Worm (Caenorhabditis elegans) whole organism, midembryonic: ENCODE measurements around the gene srj-23.
A peak's percentile ranks its signal among the peaks of the same experiment; 100 is the strongest.

ENCODE experiments used
- T22C8.4 ChIP-seq: fragments of 200-800 bp; sonication (Bioruptor generic); IDR thresholded peaks from 2 replicates; pipeline ENCODE4 v1.3.6; 2022; ENCODE audit warnings: missing genetic modification characterization, missing compliant biosample characterization
- cog-1 ChIP-seq: sonication (generic microtip); optimal IDR thresholded peaks from 2 replicates; lab custom pipeline; 2016; ENCODE audit warnings: missing genetic modification characterization, missing compliant biosample characterization
- flt-1 ChIP-seq: fragments of 200-800 bp; sonication (Bioruptor generic); IDR thresholded peaks from 2 replicates; pipeline ENCODE4 v1.3.6; 2022; ENCODE audit warnings: missing genetic modification characterization, missing compliant biosample characterization
- klf-2 ChIP-seq: fragments of 200-800 bp; sonication (Bioruptor generic); conservative IDR thresholded peaks from 2 replicates; pipeline ENCODE4 v1.3.6; 2022; ENCODE audit warnings: missing genetic modification reagents, missing genetic modification characterization, missing compliant biosample characterization
- med-1 ChIP-seq: sonication (generic microtip); optimal IDR thresholded peaks from 2 replicates; lab custom pipeline; 2017; ENCODE audit warnings: missing genetic modification characterization, mild to moderate bottlenecking, missing compliant biosample characterization, antibody characterized with exemption, missing genetic modification reagents; ENCODE audit not compliant: insufficient read depth
- ref-1 ChIP-seq: fragments of 200-800 bp; sonication (Bioruptor generic); conservative IDR thresholded peaks from 2 replicates; pipeline ENCODE4 v1.3.6; 2022; ENCODE audit warnings: missing genetic modification reagents, missing genetic modification characterization, missing compliant biosample characterization
- tab-1 ChIP-seq: fragments of 200-800 bp; sonication (Bioruptor generic); IDR thresholded peaks from 2 replicates; pipeline ENCODE4 v1.3.6; 2022; ENCODE audit warnings: missing genetic modification characterization, missing compliant biosample characterization
- ztf-23 ChIP-seq: fragments of 200-800 bp; sonication (Bioruptor generic); IDR thresholded peaks from 2 replicates; pipeline ENCODE4 v1.3.6; 2022; ENCODE audit warnings: missing genetic modification reagents, missing genetic modification characterization, missing compliant biosample characterization
- ztf-29 ChIP-seq: fragments of 200-800 bp; sonication (Bioruptor generic); IDR thresholded peaks from 2 replicates; pipeline ENCODE4 v1.3.6; 2022; ENCODE audit warnings: missing genetic modification reagents, missing genetic modification characterization, missing compliant biosample characterization

The srj-23 gene

DNA sequence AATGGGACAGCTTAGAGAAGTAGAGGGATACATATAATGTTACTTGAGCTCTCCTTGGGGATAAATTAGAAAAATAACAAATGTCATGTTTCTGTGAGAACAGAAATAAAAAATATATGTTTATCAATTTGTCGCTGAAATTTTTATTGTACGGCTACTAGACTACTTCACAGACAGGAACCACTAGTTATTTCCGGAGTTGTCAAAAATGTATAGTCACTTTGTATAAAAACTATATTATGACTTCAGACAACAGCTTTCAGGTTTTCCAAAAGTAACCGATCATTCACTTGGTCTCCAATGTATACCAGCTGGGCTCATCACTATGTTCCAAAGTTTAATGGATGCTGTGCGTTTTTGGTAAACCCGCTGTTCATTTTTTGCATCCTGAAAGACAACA lies at the start of gene srj-23:
srj-23 (plus strand) TSS at position 301 of the 400 bp plus-strand sequence.
- TF ChIP-seq flt-1 (GFP tag; lab: Robert Waterston, UW) (no peak), ztf-23 (no peak), ref-1 (GFP tag; lab: Robert Waterston, UW) (no peak), med-1 (GFP tag; lab: Kevin White, UChicago) (no peak), T22C8.4 (GFP tag; lab: Robert Waterston, UW) (no peak), tab-1 (no peak), klf-2 (no peak), cog-1 (tag; lab: Kevin White, UChicago) (no peak), ztf-29 (GFP tag; lab: Robert Waterston, UW) (no peak)

DNA sequence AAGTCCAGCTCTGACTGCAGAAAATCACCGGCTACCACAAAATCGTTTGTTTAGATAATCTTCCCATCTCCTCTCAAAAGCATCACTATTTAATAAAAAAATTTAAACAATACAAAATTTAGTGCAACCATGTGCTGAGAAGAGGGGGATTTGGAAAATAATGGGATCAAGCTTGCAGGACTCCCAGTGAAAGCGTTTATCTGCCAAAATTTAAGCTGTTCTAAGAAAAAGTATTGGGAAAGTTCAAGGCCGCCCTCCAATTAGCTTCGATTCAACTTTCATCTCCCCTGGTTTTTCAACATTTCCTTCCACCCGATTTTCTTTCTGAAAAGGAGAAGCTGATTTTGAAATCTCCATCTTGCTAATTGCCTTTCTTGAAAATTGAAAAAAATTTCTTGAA lies 43.3 kb upstream of the srj-23 start:
- TF ChIP-seq ztf-23 = no peak
- TF ChIP-seq ztf-29 (GFP tag; lab: Robert Waterston, UW) = no peak
- TF ChIP-seq tab-1 = no peak
- no peak for TF ChIP-seq flt-1 (GFP tag; lab: Robert Waterston, UW)
- TF ChIP-seq ref-1 (GFP tag; lab: Robert Waterston, UW) = no peak
- no peak for TF ChIP-seq med-1 (GFP tag; lab: Kevin White, UChicago)
- TF ChIP-seq cog-1 (tag; lab: Kevin White, UChicago) = no peak
- TF ChIP-seq T22C8.4 (GFP tag; lab: Robert Waterston, UW) = no peak
- TF ChIP-seq klf-2 = no peak

DNA sequence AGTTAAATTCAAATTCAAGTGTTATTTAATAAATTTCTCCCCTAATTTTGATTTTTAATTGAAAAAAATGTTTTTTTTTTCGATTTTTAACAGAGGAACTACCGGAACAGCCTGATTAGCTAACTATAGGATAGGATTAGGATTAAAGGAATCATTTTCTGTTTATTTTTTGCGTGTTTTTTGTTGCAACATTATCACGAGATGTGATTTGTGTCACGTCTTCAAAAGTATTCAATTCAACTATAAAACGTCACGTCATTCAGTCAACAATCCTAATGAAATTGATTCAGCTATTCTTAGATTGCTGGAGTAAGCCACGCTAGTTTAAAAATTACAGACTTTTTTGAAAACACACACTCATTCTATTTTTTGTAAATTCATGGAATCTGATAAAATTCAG lies 40.7 kb upstream of the srj-23 start:
- TF ChIP-seq klf-2 (no peak), ztf-23 (no peak), ref-1 (GFP tag; lab: Robert Waterston, UW) (no peak), cog-1 (tag; lab: Kevin White, UChicago) (no peak), flt-1 (GFP tag; lab: Robert Waterston, UW) (no peak), T22C8.4 (GFP tag; lab: Robert Waterston, UW) (no peak), med-1 (GFP tag; lab: Kevin White, UChicago) (no peak), ztf-29 (GFP tag; lab: Robert Waterston, UW) (no peak), tab-1 (no peak)

DNA sequence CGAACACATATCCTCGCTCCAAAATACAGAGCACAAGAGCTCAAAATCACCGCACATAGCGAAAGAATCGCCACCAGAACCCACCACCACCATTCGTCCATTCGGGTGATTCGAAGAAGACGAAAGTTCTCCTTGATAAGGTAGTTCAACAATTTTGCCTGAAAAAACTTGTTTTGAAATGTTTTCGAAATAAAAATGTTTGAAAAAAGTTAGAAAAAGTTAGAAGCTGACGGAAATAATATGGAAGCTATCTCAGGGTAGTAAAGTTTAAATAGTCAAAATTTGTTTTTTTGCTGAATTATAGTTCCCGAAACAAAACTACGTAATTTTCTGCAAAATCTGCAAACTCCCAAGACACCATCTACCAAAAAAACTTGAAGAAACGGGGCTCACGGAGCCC lies 40.0 kb upstream of the srj-23 start, which contains the start of gene snt-5:
snt-5 (minus strand) TSS at position 101 of the 400 bp plus-strand sequence.
- no peak for TF ChIP-seq cog-1 (tag; lab: Kevin White, UChicago)
- TF ChIP-seq ref-1 (GFP tag; lab: Robert Waterston, UW) = no peak
- no peak for TF ChIP-seq T22C8.4 (GFP tag; lab: Robert Waterston, UW)
- no peak for TF ChIP-seq ztf-23
- no peak for TF ChIP-seq ztf-29 (GFP tag; lab: Robert Waterston, UW)
- TF ChIP-seq klf-2 = no peak
- TF ChIP-seq med-1 (GFP tag; lab: Kevin White, UChicago) = no peak
- no peak for TF ChIP-seq tab-1

DNA sequence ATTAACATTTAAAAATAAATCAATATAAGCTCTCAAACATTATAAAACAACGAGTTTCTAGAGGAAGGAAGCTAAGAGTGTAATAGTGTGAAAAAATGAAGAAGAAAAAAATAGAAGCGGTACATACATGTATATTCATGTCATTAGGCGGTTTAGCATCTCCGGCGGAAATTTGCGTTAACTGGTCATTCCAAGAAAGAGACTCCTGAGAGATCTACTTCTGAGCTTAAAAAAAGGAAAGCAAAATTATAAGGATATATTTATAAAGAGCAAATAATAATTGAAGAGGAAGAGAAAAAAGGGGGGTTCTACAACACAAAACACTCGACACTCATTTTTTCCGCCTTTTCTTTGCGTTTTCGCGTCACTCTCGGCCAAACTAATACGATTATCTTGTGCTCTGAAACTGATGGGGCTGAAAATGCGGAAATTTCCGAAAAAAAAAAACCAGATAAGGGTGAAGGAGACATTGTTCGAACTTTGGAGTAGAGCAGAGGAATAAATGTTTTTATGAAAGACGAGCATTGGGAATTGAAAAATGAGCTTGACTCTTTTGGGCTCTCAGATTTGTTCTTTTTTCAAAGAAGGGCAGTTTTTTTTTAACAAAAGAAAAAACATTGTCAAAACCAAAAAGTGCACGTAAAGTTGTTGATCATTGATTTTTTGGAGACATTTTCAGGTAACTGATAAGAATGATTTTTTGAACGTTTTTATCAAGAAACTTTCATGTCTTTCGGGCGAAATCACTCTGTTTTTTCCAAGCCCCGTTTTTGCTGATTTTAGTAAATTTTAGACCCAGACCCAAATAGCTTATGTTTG lies 36.6 kb upstream of the srj-23 start:
- TF ChIP-seq cog-1 (tag; lab: Kevin White, UChicago) (no peak), klf-2 (no peak), ztf-29 (GFP tag; lab: Robert Waterston, UW) (no peak), flt-1 (GFP tag; lab: Robert Waterston, UW) (no peak), T22C8.4 (GFP tag; lab: Robert Waterston, UW) (no peak)

DNA sequence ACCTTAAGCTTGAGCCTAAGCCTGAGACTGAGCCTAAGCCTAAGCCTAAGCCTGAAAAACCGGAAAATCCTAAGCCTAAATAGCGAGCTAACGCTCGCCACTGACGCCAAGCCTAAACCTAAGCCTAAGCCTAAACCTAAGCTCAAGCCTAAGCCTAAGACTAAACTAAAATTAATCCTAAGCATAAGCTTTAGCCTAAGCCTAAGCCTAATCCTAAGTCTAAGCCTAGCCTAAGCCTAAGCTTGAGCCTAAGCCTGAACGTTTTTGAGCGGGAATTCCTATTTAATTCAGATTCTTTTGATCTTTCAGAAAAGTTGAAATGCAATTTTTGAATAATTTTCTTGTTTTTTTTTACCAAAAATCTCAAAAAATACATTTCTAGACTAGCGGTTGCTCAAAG lies 35.3 kb upstream of the srj-23 start:
- no peak for TF ChIP-seq ref-1 (GFP tag; lab: Robert Waterston, UW)
- TF ChIP-seq ztf-29 (GFP tag; lab: Robert Waterston, UW) = no peak; the same call in 1 of the 2 replicates
- TF ChIP-seq ztf-23 = no peak
- TF ChIP-seq med-1 (GFP tag; lab: Kevin White, UChicago) = no peak
- TF ChIP-seq cog-1 (tag; lab: Kevin White, UChicago) = no peak
- no peak for TF ChIP-seq tab-1

DNA sequence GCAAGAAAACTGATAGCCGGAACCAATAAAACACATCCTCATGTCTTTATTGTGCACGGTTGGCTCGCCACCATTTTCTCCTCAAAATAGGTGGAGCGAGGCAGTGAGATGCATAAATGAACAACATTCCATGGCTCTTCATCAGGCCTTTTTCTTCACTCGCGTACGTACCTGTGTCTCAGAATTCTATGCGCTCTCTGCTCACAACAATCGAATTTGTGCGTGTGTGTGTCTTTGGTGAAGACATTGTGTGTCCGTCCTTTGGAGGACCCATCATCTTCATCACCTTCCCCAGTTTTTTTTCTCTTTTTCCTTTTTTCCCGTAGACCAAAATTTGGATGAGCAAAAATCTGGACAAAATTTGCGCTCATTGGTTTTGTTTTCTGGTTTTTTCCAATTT lies 29.2 kb upstream of the srj-23 start:
- TF ChIP-seq T22C8.4 (GFP tag; lab: Robert Waterston, UW) = no peak
- no peak for TF ChIP-seq klf-2
- no peak for TF ChIP-seq cog-1 (tag; lab: Kevin White, UChicago)
- no peak for TF ChIP-seq ref-1 (GFP tag; lab: Robert Waterston, UW)
- no peak for TF ChIP-seq med-1 (GFP tag; lab: Kevin White, UChicago)
- TF ChIP-seq flt-1 (GFP tag; lab: Robert Waterston, UW) = no peak
- no peak for TF ChIP-seq ztf-29 (GFP tag; lab: Robert Waterston, UW)
- TF ChIP-seq tab-1 = no peak
- TF ChIP-seq ztf-23 = no peak

DNA sequence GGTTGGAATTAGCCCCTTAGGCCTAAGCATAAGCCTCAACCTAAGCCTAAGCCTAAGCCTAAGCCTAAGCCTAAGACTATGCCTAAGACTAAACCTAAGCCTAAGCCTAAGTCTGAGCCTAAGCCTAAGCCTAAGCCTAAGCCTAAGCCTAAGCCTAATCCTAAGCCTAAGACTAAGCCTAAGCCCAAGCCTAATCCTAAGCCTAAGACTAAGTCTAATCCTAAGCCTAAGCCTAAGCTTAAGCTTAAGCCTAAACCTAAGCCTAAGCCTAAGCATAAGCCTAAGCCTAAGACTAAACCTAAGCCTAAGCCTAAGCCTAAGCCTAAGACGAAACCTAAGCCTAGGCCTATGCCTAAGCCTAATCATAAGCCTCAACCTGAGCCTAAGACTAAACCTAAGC lies 28.1 kb upstream of the srj-23 start:
- peak; percentile 65; the same call in 1 of the 2 replicates for TF ChIP-seq ztf-29 (GFP tag; lab: Robert Waterston, UW)
- no peak for TF ChIP-seq ztf-23

DNA sequence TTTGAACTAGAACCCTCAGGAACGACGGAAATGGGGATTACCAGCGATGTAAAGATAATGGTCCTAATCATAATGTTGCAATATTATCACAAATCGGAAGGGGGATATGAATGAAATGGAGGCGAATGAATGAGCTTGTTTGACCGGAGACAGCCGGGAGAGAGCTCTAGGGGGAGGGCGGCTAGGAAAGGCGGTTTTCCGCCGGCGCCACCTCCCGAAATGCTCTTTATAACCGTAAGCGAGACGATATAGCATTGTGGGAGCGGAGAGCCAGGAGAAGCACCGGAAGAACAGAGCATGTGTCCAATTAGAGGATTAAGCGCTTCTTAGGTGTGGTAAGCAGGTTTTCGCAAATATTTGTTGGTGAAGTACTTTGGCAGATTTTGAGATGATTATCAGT lies 25.8 kb upstream of the srj-23 start, which contains the start of gene R12A1.3:
R12A1.3 (minus strand) TSS at position 200 of the 400 bp plus-strand sequence.
- TF ChIP-seq klf-2 (no peak), ztf-29 (GFP tag; lab: Robert Waterston, UW) (no peak)

DNA sequence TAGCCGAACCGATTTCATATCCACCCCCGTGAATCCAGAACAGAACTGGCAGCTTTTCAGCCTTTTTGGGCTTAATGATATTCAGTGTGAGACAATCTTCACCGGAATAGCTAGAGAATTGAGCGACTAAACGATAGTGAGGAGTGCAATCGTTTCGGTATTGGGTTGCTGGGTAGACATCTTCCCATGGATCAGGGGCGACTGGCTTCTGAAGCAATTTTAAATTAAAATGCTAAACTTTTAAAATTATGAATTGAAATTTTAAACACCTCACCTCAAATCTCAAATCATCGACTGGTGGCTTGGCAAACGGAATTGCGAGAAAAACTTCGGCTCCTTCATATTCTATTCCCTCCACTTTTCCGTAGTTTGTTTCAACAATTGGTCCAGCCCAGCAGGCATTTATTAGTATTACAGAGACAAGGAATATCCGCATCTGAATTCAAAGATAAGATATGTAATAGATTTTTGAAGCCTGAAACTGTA lies 19.7 kb upstream of the srj-23 start, which contains the start of gene ges-1:
ges-1 (minus strand) TSS at position 436 of the 486 bp plus-strand sequence.
- no peak for TF ChIP-seq ztf-29 (GFP tag; lab: Robert Waterston, UW)
- no peak for TF ChIP-seq cog-1 (tag; lab: Kevin White, UChicago)
- TF ChIP-seq T22C8.4 (GFP tag; lab: Robert Waterston, UW) = no peak
- TF ChIP-seq klf-2 = no peak
- no peak for TF ChIP-seq ref-1 (GFP tag; lab: Robert Waterston, UW)
- TF ChIP-seq med-1 (GFP tag; lab: Kevin White, UChicago) = no peak
- no peak for TF ChIP-seq flt-1 (GFP tag; lab: Robert Waterston, UW)
- TF ChIP-seq ztf-23 = no peak
- no peak for TF ChIP-seq tab-1
